Worm (Caenorhabditis elegans) whole organism, L3 larva: ENCODE data around the gene ska-3.

Experiments used
- ZK546.5 ChIP-seq: sonication (generic microtip); optimal IDR thresholded peaks from 2 replicates; lab custom pipeline; 2017; ENCODE audit warnings: missing biosample characterization, missing genetic modification characterization
- ama-1 ChIP-seq: fragments of 150-350 bp; optimal IDR thresholded peaks from 2 replicates; lab custom pipeline; 2018
- ceh-28 ChIP-seq: fragments of 150-350 bp; optimal IDR thresholded peaks from 2 replicates; lab custom pipeline; 2014; ENCODE audit warnings: missing biosample characterization, missing genetic modification reagents, missing genetic modification characterization
- ceh-82 ChIP-seq: fragments of 150-350 bp; optimal IDR thresholded peaks from 2 replicates; lab custom pipeline; 2014; ENCODE audit warnings: missing biosample characterization, missing genetic modification characterization
- egl-27 ChIP-seq: sonication (generic microtip); optimal IDR thresholded peaks from 4 replicates; lab custom pipeline; 2017; ENCODE audit warnings: missing biosample characterization, missing genetic modification reagents, missing genetic modification characterization
- fkh-10 ChIP-seq: sonication (generic microtip); optimal IDR thresholded peaks from 2 replicates; lab custom pipeline; 2017; ENCODE audit warnings: missing biosample characterization, missing genetic modification reagents, missing genetic modification characterization
- lin-39 ChIP-seq: fragments of 150-350 bp; optimal IDR thresholded peaks from 2 replicates; lab custom pipeline; 2018; ENCODE audit warnings: missing biosample characterization, missing genetic modification reagents, missing genetic modification characterization
- nhr-12 ChIP-seq: fragments of 150-350 bp; optimal IDR thresholded peaks from 2 replicates; lab custom pipeline; 2014; ENCODE audit warnings: missing biosample characterization, missing genetic modification characterization
- nhr-237 ChIP-seq: fragments of 150-350 bp; optimal IDR thresholded peaks from 2 replicates; lab custom pipeline; 2014; ENCODE audit warnings: missing biosample characterization, missing genetic modification characterization
- nhr-77 ChIP-seq: fragments of 150-350 bp; optimal IDR thresholded peaks from 2 replicates; lab custom pipeline; 2014; ENCODE audit warnings: missing biosample characterization, missing genetic modification characterization
- snpc-4 ChIP-seq: fragments of 150-350 bp; optimal IDR thresholded peaks from 2 replicates; lab custom pipeline; 2014; ENCODE audit warnings: missing biosample characterization, missing genetic modification characterization
- unc-39 ChIP-seq: sonication (generic microtip); optimal IDR thresholded peaks from 4 replicates; lab custom pipeline; 2017; ENCODE audit warnings: missing biosample characterization, missing genetic modification characterization
- ztf-4 ChIP-seq: fragments of 150-350 bp; optimal IDR thresholded peaks from 2 replicates; lab custom pipeline; 2014; ENCODE audit warnings: missing biosample characterization, missing genetic modification characterization

- TF ChIP-seq nhr-237 = no peak
- no peak for TF ChIP-seq egl-27 (tag; lab: Kevin White, UChicago)
- TF ChIP-seq ceh-28 (tag; lab: Kevin White, UChicago) = no peak
- no peak for TF ChIP-seq fkh-10 (GFP tag; lab: Kevin White, UChicago)
- TF ChIP-seq unc-39 (tag; lab: Kevin White, UChicago) = no peak
- TF ChIP-seq ceh-82 (tag; lab: Kevin White, UChicago) = no peak
- TF ChIP-seq lin-39 = no peak
- TF ChIP-seq snpc-4 (tag; lab: Kevin White, UChicago) = no peak
- TF ChIP-seq ztf-4 (tag; lab: Kevin White, UChicago) = no peak
- no peak for TF ChIP-seq nhr-77
- no peak for TF ChIP-seq ama-1 (lab: Kevin White, UChicago)
- no peak for TF ChIP-seq nhr-12 (tag; lab: Kevin White, UChicago)
- no peak for TF ChIP-seq ZK546.5 (tag; lab: Kevin White, UChicago)
Measured at ce11 chrIII:5711881-5712643, 33.3 kb upstream of the ska-3 start.
